Fruit fly (Drosophila melanogaster): ENCODE data around the gene RpL9.

RpL9 gene

DNA sequence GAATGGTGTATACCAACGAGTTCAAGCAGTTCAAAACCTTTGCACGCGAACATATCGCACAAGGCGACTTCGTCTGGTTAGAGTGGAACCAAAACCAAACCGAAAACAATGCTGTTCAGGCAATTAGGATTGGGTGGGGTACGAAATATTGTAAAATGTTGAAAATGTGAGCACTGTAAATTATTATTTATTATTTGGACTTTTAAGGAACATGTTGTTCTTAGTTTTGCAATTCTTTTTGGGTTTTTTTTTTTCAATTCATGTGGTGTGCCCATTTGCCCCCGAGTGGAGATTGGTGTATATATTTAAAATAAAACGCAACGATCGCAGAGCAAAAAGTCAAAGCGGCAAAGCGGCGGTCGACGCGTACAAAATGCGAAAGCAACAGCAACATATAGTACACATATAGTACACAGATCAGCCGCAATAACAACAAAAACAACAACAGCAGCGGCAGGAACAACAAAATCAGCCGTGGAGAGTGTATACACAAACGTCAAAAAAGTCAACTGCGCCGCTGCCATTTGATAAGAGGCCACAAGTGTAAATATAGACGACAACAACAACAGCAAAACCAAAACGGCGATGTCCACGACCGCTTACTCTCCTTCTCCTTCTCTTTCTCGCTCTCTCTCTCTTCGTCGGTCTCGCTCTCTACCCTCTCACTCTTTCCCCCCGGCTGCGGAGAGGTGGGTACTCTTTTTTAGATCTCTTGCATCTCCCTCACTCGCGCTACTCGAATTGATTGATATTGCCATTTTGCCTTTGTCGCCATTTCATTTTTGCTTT is 40.9 kb upstream of the RpL9 start (continued):
- TF ChIP-seq CG10654 (GFP tag; optimal IDR thresholded peaks at IDR 0.05) (no peak), pros (GFP tag; optimal IDR thresholded peaks at IDR 0.05) (no peak), tll (GFP tag; optimal IDR thresholded peaks at IDR 0.05) (no peak), tx (GFP tag; optimal IDR thresholded peaks at IDR 0.05) (no peak), cato (GFP tag; optimal IDR thresholded peaks at IDR 0.05; ENCODE audit: borderline replicate concordance) (no peak), BtbVII (GFP tag; optimal IDR thresholded peaks at IDR 0.05) (peak; percentile 59), ara (GFP tag; IDR thresholded peaks at IDR 0.05) (no peak), hkb (optimal IDR thresholded peaks at IDR 0.05) (no peak), hkb (GFP tag; IDR thresholded peaks at IDR 0.05) (no peak), jumu (GFP tag; optimal IDR thresholded peaks at IDR 0.05) (no peak), Vsx1 (GFP tag; optimal IDR thresholded peaks at IDR 0.05) (peak; percentile 75), fd3F (GFP tag; optimal IDR thresholded peaks at IDR 0.05) (no peak), Med (GFP tag) (peak; percentile 78), TFAM (GFP tag; optimal IDR thresholded peaks at IDR 0.05) (no peak), jing (GFP tag; optimal IDR thresholded peaks at IDR 0.05) (no peak), otp (GFP tag; IDR thresholded peaks at IDR 0.05) (peak; percentile 18; the same call in 1 of the 3 replicates), CG8290 (GFP tag; optimal IDR thresholded peaks at IDR 0.05) (no peak), CG8290 (tag; optimal IDR thresholded peaks at IDR 0.05) (peak in 1 of 2 experiments; percentile 41), shn (GFP tag; optimal IDR thresholded peaks at IDR 0.05) (no peak), CG15601 (tag; optimal IDR thresholded peaks at IDR 0.05) (peak; percentile 44), Antp (GFP tag; optimal IDR thresholded peaks at IDR 0.05) (no peak), CG10147 (GFP tag; optimal IDR thresholded peaks at IDR 0.05) (peak; percentile 45), MTF-1 (GFP tag; optimal IDR thresholded peaks at IDR 0.05; ENCODE audit: borderline replicate concordance) (peak; percentile 72), zen (tag; optimal IDR thresholded peaks at IDR 0.05) (no peak), lmd (GFP tag; IDR thresholded peaks at IDR 0.05) (peak; percentile 59), CG2116 (GFP tag; optimal IDR thresholded peaks at IDR 0.05) (no peak), CG11456 (GFP tag; IDR thresholded peaks at IDR 0.05) (no peak), fd64A (GFP tag; optimal IDR thresholded peaks at IDR 0.05) (peak; percentile 63), Nf-YA (GFP tag; IDR thresholded peaks at IDR 0.05) (no peak), zf30C (GFP tag; optimal IDR thresholded peaks at IDR 0.05) (no peak), BEAF-32 (GFP tag; optimal IDR thresholded peaks at IDR 0.05) (no peak), CG8944 (GFP tag; optimal IDR thresholded peaks at IDR 0.05) (no peak), CG31441 (GFP tag; IDR thresholded peaks at IDR 0.05) (peak; percentile 58), gce (GFP tag; IDR thresholded peaks at IDR 0.05) (peak; percentile 28; the same call in 1 of the 3 replicates), Max (GFP tag; optimal IDR thresholded peaks at IDR 0.05) (no peak), CG3838 (GFP tag; optimal IDR thresholded peaks at IDR 0.05) (no peak), CkIIα-i1 (GFP tag; IDR thresholded peaks at IDR 0.05) (no peak), Xbp1 (GFP tag; optimal IDR thresholded peaks at IDR 0.05) (peak; percentile 17), cas (GFP tag; IDR thresholded peaks at IDR 0.05) (no peak), CG7987 (GFP tag; optimal IDR thresholded peaks at IDR 0.05) (peak; percentile 19), Dfd (GFP tag; optimal IDR thresholded peaks at IDR 0.05) (no peak), nau (GFP tag; optimal IDR thresholded peaks at IDR 0.05) (peak; percentile 72), CG8359 (GFP tag; optimal IDR thresholded peaks at IDR 0.05; ENCODE audit: borderline replicate concordance) (peak; percentile 5), CG1529 (GFP tag; optimal IDR thresholded peaks at IDR 0.05) (peak; percentile 67), Ets65A (GFP tag) (peak; percentile 50), CG34422 (GFP tag; IDR thresholded peaks at IDR 0.05) (no peak), stwl (tag; optimal IDR thresholded peaks at IDR 0.05) (no peak)

All from whole organism, embryonic.